Worm (Caenorhabditis elegans) whole organism, early embryonic: ENCODE data around the gene dsl-1.
A peak's percentile ranks its signal among the peaks of the same experiment; 100 is the strongest.

Experiments
- B0310.2 ChIP-seq: sonication (generic microtip); optimal IDR thresholded peaks from 2 replicates; lab custom pipeline; 2016; ENCODE audit warnings: mild to moderate bottlenecking, missing genetic modification characterization, missing compliant biosample characterization
- F13C5.2 ChIP-seq: sonication (generic microtip); optimal IDR thresholded peaks from 2 replicates; lab custom pipeline; 2017; ENCODE audit warnings: mild to moderate bottlenecking, missing genetic modification characterization, inconsistent platforms, missing compliant biosample characterization
- aly-1 ChIP-seq: sonication (generic microtip); optimal IDR thresholded peaks from 2 replicates; lab custom pipeline; 2016; ENCODE audit warnings: missing genetic modification characterization, missing compliant biosample characterization
- ama-1 ChIP-seq: fragments of 150-350 bp; optimal IDR thresholded peaks from 2 replicates; lab custom pipeline; 2014
- ceh-13 ChIP-seq: fragments of 200-800 bp; sonication (Bioruptor generic); optimal IDR thresholded peaks from 2 replicates; lab custom pipeline; 2018; ENCODE audit warnings: mild to moderate bottlenecking, missing genetic modification characterization, missing compliant biosample characterization
- ceh-36 ChIP-seq: sonication (generic microtip); optimal IDR thresholded peaks from 2 replicates; lab custom pipeline; 2016; ENCODE audit warnings: missing genetic modification characterization, inconsistent platforms, missing compliant biosample characterization
- ets-7 ChIP-seq: sonication (generic microtip); optimal IDR thresholded peaks from 2 replicates; lab custom pipeline; 2016; ENCODE audit warnings: missing genotype, missing genetic modification characterization, missing compliant biosample characterization
- flt-1 ChIP-seq: fragments of 200-800 bp; sonication (Bioruptor generic); IDR thresholded peaks from 2 replicates; pipeline ENCODE4 v1.3.6; 2022; ENCODE audit warnings: missing genetic modification characterization, missing compliant biosample characterization
- hmbx-1 ChIP-seq: sonication (generic microtip); optimal IDR thresholded peaks from 2 replicates; lab custom pipeline; 2016; ENCODE audit warnings: mild to moderate bottlenecking, missing genetic modification characterization, missing compliant biosample characterization
- hmg-4 ChIP-seq: fragments of 200-800 bp; sonication (Bioruptor generic); optimal IDR thresholded peaks from 2 replicates; lab custom pipeline; 2018; ENCODE audit warnings: mild to moderate bottlenecking, missing genetic modification characterization, missing compliant biosample characterization
- hnd-1 ChIP-seq: sonication (generic microtip); optimal IDR thresholded peaks from 2 replicates; lab custom pipeline; 2016; ENCODE audit warnings: missing genetic modification characterization, missing compliant biosample characterization
- pes-1 ChIP-seq: fragments of 200-800 bp; sonication (Bioruptor generic); IDR thresholded peaks from 2 replicates; pipeline ENCODE4 v1.3.6; 2022; ENCODE audit warnings: missing genetic modification reagents, missing genetic modification characterization, missing compliant biosample characterization
- scrt-1 ChIP-seq: fragments of 200-800 bp; sonication (Bioruptor generic); IDR thresholded peaks from 2 replicates; pipeline ENCODE4 v1.3.6; 2022; ENCODE audit warnings: missing genetic modification characterization, missing compliant biosample characterization
- sea-1 ChIP-seq: fragments of 200-800 bp; sonication (Bioruptor generic); conservative IDR thresholded peaks from 2 replicates; pipeline ENCODE4 v1.3.6; 2022; ENCODE audit warnings: missing genetic modification characterization, missing compliant biosample characterization
- tbx-11 ChIP-seq: fragments of 200-800 bp; sonication (Bioruptor generic); IDR thresholded peaks from 2 replicates; pipeline ENCODE4 v1.3.6; 2022; ENCODE audit warnings: missing genetic modification characterization, missing compliant biosample characterization
- tbx-37 ChIP-seq: fragments of 200-800 bp; sonication (Bioruptor generic); conservative IDR thresholded peaks from 2 replicates; pipeline ENCODE4 v1.3.6; 2022; ENCODE audit warnings: missing genetic modification reagents, missing genetic modification characterization, missing compliant biosample characterization
- tra-4 ChIP-seq: sonication (generic microtip); optimal IDR thresholded peaks from 2 replicates; lab custom pipeline; 2017; ENCODE audit warnings: missing genetic modification characterization, missing compliant biosample characterization

Gene dsl-1

DNA sequence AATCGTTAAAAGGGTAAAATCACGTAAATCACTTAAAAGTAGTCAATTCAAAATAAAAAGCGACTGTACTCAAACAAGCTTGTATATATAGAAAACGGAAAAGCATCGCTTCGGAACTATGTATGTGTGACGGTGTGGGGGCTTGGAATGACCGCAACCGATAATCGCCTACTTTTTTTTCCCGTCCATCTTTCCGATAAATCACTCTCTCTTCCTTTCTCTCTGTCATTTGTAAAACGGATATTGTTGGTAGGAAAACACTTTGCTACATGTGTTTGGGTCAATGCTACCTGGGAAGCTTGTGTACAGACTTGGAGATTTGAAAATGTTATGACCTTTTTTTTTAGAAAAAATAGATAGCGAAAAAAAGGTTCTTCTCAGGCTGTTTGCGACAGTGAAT, 16.9 kb upstream of the dsl-1 start:
- TF ChIP-seq F13C5.2 (tag; lab: Kevin White, UChicago) (no peak), pes-1 (GFP tag; lab: Robert Waterston, UW) (no peak), ceh-13 (GFP tag; lab: Kevin White, UChicago) (no peak), flt-1 (GFP tag; lab: Robert Waterston, UW) (no peak), ets-7 (tag; lab: Kevin White, UChicago) (no peak), ceh-36 (no peak), hnd-1 (tag; lab: Kevin White, UChicago) (no peak), ama-1 (lab: Kevin White, UChicago) (no peak)

DNA sequence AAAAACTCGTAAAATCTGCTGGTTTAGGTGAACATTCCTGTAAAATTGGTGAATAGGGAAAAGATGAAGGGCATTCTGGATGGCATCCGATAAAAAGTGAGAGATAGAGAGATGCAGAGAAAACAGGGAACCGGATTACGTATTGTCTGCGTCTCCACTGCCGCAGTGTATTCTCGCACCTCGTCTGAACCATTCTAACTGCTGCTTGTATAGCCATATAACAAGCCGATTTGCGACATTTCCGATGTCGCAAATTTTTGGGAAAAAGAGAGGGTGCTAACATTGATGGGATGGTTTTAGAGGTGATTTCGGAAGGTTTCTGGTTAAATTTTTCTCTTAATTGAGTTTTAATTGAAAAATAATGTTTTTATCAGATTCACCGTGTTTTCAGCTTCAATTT, 13.3 kb upstream of the dsl-1 start, which contains the start of gene W09G12.10:
Gene W09G12.10, minus strand, starts transcription at position 121 of the 400 bp plus-strand sequence.
- TF ChIP-seq tbx-11 (GFP tag; lab: Robert Waterston, UW) (no peak), sea-1 (no peak), flt-1 (GFP tag; lab: Robert Waterston, UW) (no peak), ets-7 (tag; lab: Kevin White, UChicago) (no peak), hmg-4 (GFP tag; lab: Kevin White, UChicago) (no peak), pes-1 (GFP tag; lab: Robert Waterston, UW) (no peak), F13C5.2 (tag; lab: Kevin White, UChicago) (no peak), tbx-37 (no peak), ceh-36 (no peak), hmbx-1 (tag; lab: Kevin White, UChicago) (no peak), B0310.2 (no peak), aly-1 (no peak), tra-4 (no peak), ama-1 (lab: Kevin White, UChicago) (no peak)

DNA sequence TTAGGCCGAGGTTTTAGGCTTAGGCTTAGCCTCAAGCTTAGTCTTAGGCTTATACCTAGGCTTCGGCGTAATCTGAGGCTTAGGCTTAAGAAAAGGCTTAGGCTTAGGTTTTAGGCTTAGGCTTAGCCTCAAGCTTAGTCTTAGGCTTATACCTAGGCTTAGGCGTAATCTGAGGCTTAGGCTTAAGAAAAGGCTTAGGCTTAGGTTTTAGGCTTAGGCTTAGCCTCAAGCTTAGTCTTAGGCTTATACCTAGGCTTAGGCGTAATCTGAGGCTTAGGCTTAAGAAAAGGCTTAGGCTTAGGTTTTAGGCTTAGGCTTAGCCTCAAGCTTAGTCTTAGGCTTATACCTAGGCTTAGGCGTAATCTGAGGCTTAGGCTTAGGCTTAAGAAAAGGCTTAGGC, 9.4 kb upstream of the dsl-1 start:
- peak; percentile 72 for TF ChIP-seq ceh-36

DNA sequence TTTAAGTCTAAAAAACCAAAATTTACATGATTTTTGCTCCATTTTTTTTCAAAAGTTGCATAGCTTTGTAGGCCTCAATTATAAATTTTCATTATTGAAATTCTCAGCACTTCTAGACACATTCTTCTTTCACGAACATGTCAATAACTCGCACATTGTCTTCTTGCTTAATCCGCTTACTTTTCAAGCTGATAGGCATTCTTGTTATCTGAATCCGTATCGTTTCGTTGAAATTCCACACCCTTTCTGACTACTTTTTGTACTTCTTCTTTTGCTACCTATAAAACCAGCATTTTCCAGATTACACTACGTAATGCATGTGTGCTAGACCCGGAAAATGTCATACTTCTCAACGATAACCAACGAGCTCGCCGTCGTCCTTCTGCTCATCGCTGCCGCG, 8.4 kb upstream of the dsl-1 start, which contains the start of gene W09G12.9:
Gene W09G12.9, plus strand, starts transcription at position 301 of the 400 bp plus-strand sequence.
- no peak for TF ChIP-seq hmbx-1 (tag; lab: Kevin White, UChicago)
- TF ChIP-seq scrt-1: no peak
- TF ChIP-seq tbx-37: no peak
- no peak for TF ChIP-seq aly-1
- TF ChIP-seq pes-1 (GFP tag; lab: Robert Waterston, UW): no peak
- TF ChIP-seq flt-1 (GFP tag; lab: Robert Waterston, UW): no peak
- no peak for TF ChIP-seq tbx-11 (GFP tag; lab: Robert Waterston, UW)
- TF ChIP-seq ama-1 (lab: Kevin White, UChicago): no peak
- TF ChIP-seq F13C5.2 (tag; lab: Kevin White, UChicago): no peak
- TF ChIP-seq B0310.2: no peak
- TF ChIP-seq hnd-1 (tag; lab: Kevin White, UChicago): no peak
- TF ChIP-seq sea-1: no peak
- no peak for TF ChIP-seq ceh-36
- no peak for TF ChIP-seq ets-7 (tag; lab: Kevin White, UChicago)
- TF ChIP-seq tra-4: no peak
- TF ChIP-seq hmg-4 (GFP tag; lab: Kevin White, UChicago): no peak
- no peak for TF ChIP-seq ceh-13 (GFP tag; lab: Kevin White, UChicago)

DNA sequence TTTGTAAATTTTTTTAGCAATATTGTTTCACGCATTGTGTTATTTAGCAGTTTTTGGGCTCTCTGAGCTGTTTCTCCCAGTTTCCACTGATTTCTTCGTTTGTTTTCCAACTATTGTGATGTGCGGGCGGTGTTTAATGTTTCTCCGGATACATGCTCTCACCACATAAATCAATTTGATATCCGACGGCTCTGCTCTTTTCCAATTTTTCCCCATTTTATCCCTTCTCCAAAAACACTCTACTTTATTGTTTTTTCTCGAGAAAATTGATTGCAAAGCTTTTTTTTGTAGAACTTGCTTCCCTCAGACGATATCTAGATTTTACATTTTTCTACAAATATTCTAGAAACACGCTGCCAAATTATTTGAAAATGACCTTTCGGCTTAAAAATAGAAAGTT, 7.7 kb upstream of the dsl-1 start:
- no peak for TF ChIP-seq aly-1
- no peak for TF ChIP-seq scrt-1
- TF ChIP-seq ceh-36: no peak
- no peak for TF ChIP-seq tbx-11 (GFP tag; lab: Robert Waterston, UW)
- no peak for TF ChIP-seq tbx-37
- TF ChIP-seq B0310.2: no peak
- TF ChIP-seq sea-1: no peak
- no peak for TF ChIP-seq tra-4
- no peak for TF ChIP-seq hmg-4 (GFP tag; lab: Kevin White, UChicago)

DNA sequence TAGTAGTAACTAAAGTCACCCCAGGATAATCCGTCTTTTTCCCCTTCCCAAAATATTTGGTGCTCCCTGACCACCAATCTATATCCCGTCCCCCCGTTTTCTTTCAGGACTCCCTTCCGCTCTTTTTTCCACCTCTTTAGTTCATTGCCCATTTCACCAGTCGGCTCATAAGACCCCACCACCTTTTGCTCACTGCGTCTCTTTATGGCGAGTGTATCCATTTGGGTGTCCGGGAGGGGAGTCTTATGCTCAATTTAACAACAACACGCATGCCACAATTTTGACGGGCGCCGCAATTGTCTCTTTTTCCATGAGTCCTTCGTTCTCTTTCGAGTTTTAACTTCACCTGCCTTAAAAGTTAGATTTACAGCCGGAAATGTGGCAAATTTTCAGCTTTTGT, 5.3 kb upstream of the dsl-1 start:
- TF ChIP-seq hmg-4 (GFP tag; lab: Kevin White, UChicago) (no peak), tbx-11 (GFP tag; lab: Robert Waterston, UW) (no peak), F13C5.2 (tag; lab: Kevin White, UChicago) (no peak)

DNA sequence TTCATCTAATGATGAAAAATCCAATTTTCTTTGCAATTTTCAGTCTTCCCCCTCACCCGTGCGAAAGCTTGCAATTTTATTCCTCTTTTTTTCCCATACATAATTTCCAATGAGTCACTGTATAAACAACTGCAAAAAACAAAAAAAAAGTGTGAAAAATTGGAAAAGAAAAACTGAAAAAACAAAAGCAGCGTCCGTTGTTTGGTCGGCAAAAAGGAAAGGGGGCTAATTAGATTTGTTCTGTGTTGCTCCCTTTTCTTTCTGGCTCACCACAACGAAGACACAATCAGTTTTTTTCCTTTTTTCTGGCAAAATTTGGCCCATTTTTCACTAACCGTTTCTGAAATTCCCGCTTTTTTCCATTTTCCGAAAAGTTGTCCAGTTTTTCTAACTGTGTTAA, 4.5 kb upstream of the dsl-1 start:
- no peak for TF ChIP-seq hmbx-1 (tag; lab: Kevin White, UChicago)
- no peak for TF ChIP-seq sea-1
- no peak for TF ChIP-seq flt-1 (GFP tag; lab: Robert Waterston, UW)
- TF ChIP-seq tra-4: no peak
- no peak for TF ChIP-seq F13C5.2 (tag; lab: Kevin White, UChicago)
- TF ChIP-seq tbx-37: no peak
- no peak for TF ChIP-seq ceh-36
- no peak for TF ChIP-seq ama-1 (lab: Kevin White, UChicago)
- TF ChIP-seq hmg-4 (GFP tag; lab: Kevin White, UChicago): no peak
- no peak for TF ChIP-seq ets-7 (tag; lab: Kevin White, UChicago)
- no peak for TF ChIP-seq aly-1
- TF ChIP-seq B0310.2: no peak
- no peak for TF ChIP-seq scrt-1
- TF ChIP-seq ceh-13 (GFP tag; lab: Kevin White, UChicago): no peak

DNA sequence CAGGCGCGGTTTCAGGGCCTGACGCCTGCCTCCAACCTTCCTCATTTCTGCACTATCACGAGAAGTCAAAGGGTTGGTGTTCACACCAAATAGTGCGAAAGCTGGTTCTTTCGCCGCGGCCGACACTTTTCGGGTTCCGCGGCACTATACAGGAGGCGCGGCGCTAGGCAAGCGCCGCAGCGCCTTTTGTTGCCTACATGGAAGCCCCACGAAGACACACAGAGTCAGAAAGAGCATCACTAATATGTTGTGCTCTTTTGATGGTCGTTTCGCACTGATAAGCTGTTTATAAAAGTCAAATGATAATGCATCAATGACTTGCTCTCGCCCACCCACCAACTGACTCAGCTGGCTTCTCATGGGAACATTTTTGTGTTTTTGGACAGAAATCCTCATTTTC, 4.0 kb upstream of the dsl-1 start:
- TF ChIP-seq scrt-1 (no peak), hmg-4 (GFP tag; lab: Kevin White, UChicago) (no peak), ceh-36 (no peak), pes-1 (GFP tag; lab: Robert Waterston, UW) (no peak), hmbx-1 (tag; lab: Kevin White, UChicago) (no peak), B0310.2 (no peak), hnd-1 (tag; lab: Kevin White, UChicago) (no peak), tbx-11 (GFP tag; lab: Robert Waterston, UW) (no peak), aly-1 (no peak), tbx-37 (no peak), ceh-13 (GFP tag; lab: Kevin White, UChicago) (no peak), ama-1 (lab: Kevin White, UChicago) (no peak), sea-1 (no peak), ets-7 (tag; lab: Kevin White, UChicago) (no peak), flt-1 (GFP tag; lab: Robert Waterston, UW) (no peak)
